Fruit fly (Drosophila melanogaster) whole organism: ENCODE results near the gene GC.

ENCODE experiments used
- CG8478 ChIP-seq: fragments of >200 bp; optimal IDR thresholded peaks from 2 replicates; lab custom pipeline; 2018; ENCODE audit warnings: inconsistent platforms
- Dll ChIP-seq: fragments of >200 bp; optimal IDR thresholded peaks from 2 replicates; lab custom pipeline; 2017
- EcR ChIP-seq, 2 experiments: fragments of >200 bp; optimal IDR thresholded peaks; 2 replicates each; lab custom pipeline; 2017; ENCODE audit warnings: missing biosample characterization in 2 of 2, missing genetic modification characterization in 2 of 2, missing genetic modification reagents in 2 of 2
- pan ChIP-seq: fragments of >200 bp; optimal IDR thresholded peaks from 2 replicates; lab custom pipeline; 2017
- psq ChIP-seq: fragments of >200 bp; optimal IDR thresholded peaks from 2 replicates; lab custom pipeline; 2017
- usp ChIP-seq: fragments of >200 bp; optimal IDR thresholded peaks from 2 replicates; lab custom pipeline; 2017; ENCODE audit warnings: missing biosample characterization, missing genetic modification characterization, mixed read lengths

GC gene

DNA sequence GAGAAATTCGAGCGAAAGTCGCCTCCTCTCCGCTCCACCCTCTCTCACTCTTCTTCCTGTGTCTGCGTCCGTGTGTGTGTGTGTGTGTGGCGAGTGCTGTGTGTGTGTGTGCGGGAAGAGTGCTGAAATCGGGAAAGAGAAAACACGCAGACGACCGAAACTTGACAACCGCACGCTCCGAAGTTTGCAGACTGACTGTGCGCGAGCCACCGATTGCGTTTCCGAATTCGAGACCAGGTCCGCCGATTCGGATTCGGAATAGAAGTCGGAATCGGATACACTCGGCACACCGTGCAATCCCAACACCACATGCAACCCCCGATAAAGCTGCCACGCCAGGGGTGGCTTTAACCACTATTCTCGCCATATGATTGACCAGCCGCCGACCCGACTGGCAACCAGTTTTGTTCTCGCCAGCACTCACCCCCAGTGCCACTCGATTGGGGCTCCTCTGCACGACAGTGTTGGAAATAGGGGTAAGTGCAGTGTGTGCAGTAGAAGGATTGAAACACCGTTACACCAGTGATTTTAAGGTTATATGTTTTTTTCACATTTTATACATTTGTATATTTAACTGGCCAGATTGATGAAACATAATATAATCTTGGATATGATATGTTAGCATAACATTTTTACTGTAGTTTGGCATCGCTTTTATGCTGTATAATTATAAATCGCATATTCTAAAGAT, 780 bp downstream of the GC start, which contains the start of gene CG13928:
Gene CG13928, minus strand, starts transcription at position 202 of the 691 bp plus-strand sequence.
- TF ChIP-seq psq (lab: Kevin White, UChicago), result no peak
- TF ChIP-seq Dll (lab: Kevin White, UChicago), result no peak
- TF ChIP-seq usp (GFP tag; lab: Kevin White, UChicago), result no peak
- no peak for TF ChIP-seq EcR (GFP tag; optimal IDR thresholded peaks at IDR 0.05; lab: Kevin White, UChicago)
- no peak for TF ChIP-seq pan
- TF ChIP-seq CG8478 (lab: Kevin White, UChicago), result no peak

DNA sequence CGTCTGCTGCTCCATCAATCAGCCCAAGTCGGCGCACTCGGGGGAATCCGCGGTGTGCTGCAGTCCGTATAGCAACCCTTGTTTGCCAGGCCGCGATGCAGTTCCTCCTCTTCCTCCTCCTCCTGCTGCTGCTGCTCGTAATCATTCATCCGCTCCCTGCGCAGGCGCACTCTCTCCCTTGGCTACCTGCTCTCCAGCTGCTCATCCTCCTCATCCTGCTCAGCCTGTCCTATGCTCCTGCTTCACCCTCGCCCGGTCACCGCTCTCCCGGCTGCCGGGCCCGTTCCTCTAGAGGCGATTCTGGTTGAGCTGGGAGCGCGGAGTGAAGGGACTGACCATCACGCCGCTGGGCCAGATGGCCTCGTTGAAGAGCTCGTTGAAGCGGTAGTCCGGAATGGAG, 2.2 kb downstream of the GC start:
- no peak for TF ChIP-seq CG8478 (lab: Kevin White, UChicago)
- TF ChIP-seq pan, result no peak
- no peak for TF ChIP-seq usp (GFP tag; lab: Kevin White, UChicago)
- no peak for TF ChIP-seq psq (lab: Kevin White, UChicago)
- TF ChIP-seq EcR (GFP tag; optimal IDR thresholded peaks at IDR 0.05; lab: Kevin White, UChicago), result no peak
- no peak for TF ChIP-seq Dll (lab: Kevin White, UChicago)

DNA sequence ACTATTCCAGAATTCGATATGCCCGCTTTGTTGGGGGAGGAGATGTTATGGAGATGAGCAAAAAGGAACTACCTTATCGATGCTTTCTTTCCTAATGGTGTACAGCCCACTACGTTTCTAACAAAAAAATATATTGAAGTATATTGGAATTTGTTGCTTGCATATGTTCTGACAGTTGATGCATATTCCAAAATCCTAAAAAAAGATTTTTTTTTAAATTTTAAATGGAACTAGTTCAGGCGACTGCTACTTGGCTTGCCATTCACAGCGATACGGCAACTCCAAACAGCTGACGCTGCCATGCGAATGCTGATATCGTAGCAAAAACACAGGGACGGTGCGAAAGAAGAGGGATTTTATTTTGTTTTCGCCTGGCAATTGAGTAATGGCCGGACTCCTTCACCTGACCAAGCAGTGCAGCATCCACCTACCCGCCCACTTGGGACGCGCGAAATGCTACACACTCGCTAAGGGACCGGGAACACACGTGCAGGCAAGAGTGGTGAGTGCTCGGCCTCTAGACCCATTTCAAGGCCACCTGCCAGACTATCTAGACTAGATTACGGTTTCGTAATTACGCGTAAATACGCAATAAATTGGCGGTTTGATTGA, 10.9 kb downstream of the GC start, which contains the start of the genes CG13926, ABCB7 and CG33230:
Gene CG13926, minus strand, starts transcription at position 43 of the 612 bp plus-strand sequence.
Gene ABCB7, plus strand, starts transcription at position 299 of the 612 bp plus-strand sequence.
Gene CG33230, plus strand, starts transcription at position 299 of the 612 bp plus-strand sequence.
- TF ChIP-seq pan, result no peak
- TF ChIP-seq EcR (GFP tag; optimal IDR thresholded peaks at IDR 0.05; lab: Kevin White, UChicago), result no peak
- TF ChIP-seq Dll (lab: Kevin White, UChicago), result no peak
- TF ChIP-seq psq (lab: Kevin White, UChicago), result no peak
- TF ChIP-seq CG8478 (lab: Kevin White, UChicago), result no peak
- TF ChIP-seq usp (GFP tag; lab: Kevin White, UChicago), result no peak

DNA sequence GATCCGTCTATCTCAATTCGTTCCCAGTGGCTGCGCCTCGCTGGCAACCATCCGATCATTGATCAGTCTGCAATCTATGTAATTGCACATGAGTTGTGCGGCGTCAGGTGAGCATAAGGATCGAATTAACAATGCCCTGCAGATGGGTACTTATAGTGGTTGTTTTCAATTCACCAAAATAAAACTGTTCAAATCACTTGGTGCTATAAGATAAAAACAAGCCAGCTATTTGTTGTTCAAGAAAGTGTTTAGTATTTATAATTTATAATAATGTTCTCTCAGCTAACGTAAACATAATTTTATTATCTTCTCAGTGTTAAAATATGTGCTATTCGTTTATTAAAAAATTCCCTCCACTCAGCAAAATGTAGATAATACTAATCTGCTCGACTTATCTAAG, 13.4 kb downstream of the GC start, which contains the start of gene CG12105:
Gene CG12105, minus strand, starts transcription at position 101 of the 400 bp plus-strand sequence.
- TF ChIP-seq usp (GFP tag; lab: Kevin White, UChicago), result no peak
- no peak for TF ChIP-seq pan
- no peak for TF ChIP-seq Dll (lab: Kevin White, UChicago)
- TF ChIP-seq psq (lab: Kevin White, UChicago), result no peak
- no peak for TF ChIP-seq CG8478 (lab: Kevin White, UChicago)
- no peak for TF ChIP-seq EcR (GFP tag; optimal IDR thresholded peaks at IDR 0.05; lab: Kevin White, UChicago)

DNA sequence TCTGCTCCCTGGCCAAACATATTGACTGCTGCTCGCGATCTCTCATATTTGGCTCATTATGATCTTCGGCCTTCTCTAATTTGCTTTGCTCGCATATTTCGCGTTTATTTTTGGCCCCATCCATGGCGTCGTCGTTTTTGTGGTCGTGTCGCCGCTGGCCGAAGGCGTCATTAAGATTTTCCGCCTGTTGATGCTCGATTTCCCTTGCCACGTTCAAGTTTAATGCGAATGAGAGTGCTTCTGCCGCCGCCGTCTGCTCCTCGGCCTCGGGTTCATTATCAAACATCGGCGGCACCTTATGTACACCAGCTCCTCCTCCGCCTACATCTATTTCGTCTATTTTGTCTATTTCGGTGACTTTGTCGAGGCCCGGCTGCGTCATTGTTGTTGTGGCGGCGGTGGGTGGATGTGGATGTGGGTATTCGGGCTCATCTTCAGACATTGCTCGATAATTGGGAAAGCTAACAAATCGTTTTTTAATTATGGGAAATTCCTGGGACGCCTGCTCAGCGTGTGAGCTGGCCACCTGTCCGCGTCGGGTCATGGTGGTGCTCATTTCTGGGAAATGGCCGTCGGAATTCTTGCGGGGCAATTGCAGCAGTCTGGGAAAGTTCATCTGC, 14.5 kb downstream of the GC start:
- TF ChIP-seq usp (GFP tag; lab: Kevin White, UChicago), result no peak
- no peak for TF ChIP-seq pan
- TF ChIP-seq psq (lab: Kevin White, UChicago), result no peak
- no peak for TF ChIP-seq Dll (lab: Kevin White, UChicago)
- TF ChIP-seq EcR (GFP tag; optimal IDR thresholded peaks at IDR 0.05; lab: Kevin White, UChicago), result no peak
- TF ChIP-seq CG8478 (lab: Kevin White, UChicago), result no peak

DNA sequence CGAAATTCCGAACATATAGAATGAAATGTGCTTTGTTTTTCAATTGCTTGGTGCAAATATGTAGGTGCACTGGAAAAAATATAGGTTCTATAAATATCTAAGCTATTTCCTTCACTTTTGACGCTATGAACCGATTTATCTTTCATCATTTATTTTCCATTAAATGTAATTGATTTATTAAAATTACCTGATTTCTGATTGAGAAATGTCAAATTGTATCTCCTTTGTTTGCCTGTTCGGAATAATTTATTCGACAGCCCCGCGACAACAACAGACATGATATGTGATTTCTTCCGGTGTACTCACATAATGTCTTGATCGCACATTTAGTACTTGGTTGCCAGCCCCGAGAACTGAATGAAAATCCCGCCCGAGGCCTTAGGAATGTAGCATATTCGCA, 19.5 kb downstream of the GC start:
- TF ChIP-seq pan (no peak), Dll (lab: Kevin White, UChicago) (no peak), EcR (GFP tag; optimal IDR thresholded peaks at IDR 0.05; lab: Kevin White, UChicago) (no peak), psq (lab: Kevin White, UChicago) (no peak), CG8478 (lab: Kevin White, UChicago) (no peak)

DNA sequence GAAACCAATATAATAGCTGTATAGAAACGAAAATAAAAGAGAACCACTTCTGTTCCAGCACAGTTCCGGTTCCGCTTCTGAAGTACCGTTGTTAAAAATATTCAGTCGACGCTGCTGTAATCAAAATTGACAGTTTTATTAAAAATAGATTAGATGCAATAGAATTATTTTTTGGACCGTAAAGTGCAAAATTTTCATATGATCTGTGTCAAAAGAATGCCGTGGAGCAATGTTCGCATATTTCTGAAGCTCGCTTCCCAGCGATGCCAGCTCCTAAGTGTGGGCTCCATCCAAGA, 26.3 kb downstream of the GC start, which contains the start of the genes CG18170 and CG33791:
Gene CG18170, plus strand, starts transcription at position 122 of the 296 bp plus-strand sequence.
Gene CG33791, plus strand, starts transcription at position 122 of the 296 bp plus-strand sequence.
- TF ChIP-seq pan, result no peak

DNA sequence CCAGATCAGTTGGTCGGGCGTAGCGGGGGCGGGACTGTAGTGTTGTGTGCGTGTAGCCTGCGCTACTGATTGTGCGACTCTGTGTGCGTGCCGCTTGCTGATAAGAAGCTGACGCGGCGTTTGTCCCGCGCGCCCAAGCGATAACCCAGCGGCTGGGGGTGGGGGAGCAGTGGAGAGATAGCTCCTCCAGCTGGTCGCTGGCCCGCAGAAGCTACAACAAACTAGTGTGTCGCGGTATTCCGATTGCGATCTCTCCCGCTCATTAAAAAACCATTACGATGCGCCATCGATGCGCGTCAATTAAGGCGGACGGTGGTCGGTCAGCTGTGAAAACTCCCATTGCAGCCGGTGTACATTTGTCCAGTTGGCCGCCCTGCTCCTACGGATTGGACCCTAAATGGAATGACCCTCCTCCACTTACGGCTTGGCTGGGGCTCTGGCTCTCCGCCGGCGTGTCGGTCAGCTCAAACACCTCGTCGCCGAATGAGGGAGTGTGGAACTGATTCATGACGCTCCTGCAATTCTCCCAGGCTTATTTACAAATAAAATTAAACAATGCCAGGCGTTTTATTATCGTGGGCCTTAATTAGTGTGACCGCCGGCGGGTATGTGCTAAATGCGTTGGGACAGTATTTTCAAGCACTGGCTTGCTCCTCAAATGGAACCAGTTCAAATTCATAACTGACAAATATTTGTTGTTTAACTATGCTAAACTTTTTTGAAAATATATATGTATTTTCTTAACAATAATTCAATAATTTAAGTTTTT, 26.9 kb downstream of the GC start, which contains the start of gene CG12104:
Gene CG12104, minus strand, starts transcription at position 611 of the 769 bp plus-strand sequence.
- no peak for TF ChIP-seq EcR (GFP tag; optimal IDR thresholded peaks at IDR 0.05; lab: Kevin White, UChicago)
- TF ChIP-seq Dll (lab: Kevin White, UChicago), result no peak
- no peak for TF ChIP-seq usp (GFP tag; lab: Kevin White, UChicago)
- no peak for TF ChIP-seq pan
- no peak for TF ChIP-seq psq (lab: Kevin White, UChicago)
- no peak for TF ChIP-seq CG8478 (lab: Kevin White, UChicago)

DNA sequence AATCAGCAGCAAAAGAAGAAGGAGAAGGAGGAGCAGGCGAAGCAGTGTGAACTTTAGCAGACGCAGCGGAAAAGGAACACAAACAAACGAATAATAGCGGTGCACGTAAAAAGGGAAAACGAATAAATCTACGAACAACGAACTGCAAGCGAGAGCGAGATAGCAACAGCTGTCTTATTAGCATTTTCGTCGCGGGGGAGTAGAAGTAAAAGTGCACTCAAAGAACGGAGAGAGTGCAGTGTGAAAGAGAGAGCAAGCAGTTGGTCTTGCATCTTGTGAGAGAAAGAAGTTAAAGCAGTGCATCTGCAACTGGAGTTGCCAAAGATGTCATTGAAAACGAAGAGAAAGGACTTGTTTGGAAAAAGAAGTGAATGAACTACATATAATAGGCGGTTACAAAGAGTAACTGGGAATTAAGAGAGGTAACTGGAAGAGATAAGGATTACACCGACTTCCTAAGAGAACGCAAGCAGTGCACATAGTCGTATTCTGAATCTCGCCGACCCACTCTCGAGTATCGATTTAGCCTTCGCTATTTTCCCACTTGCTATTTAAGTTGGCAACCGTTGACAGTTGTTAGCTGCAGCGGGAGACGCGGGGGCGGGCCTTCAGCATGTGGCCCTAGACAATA, 36.2 kb downstream of the GC start:
- TF ChIP-seq psq (lab: Kevin White, UChicago), result no peak
- no peak for TF ChIP-seq EcR (GFP tag; optimal IDR thresholded peaks at IDR 0.05; lab: Kevin White, UChicago)
- no peak for TF ChIP-seq Dll (lab: Kevin White, UChicago)
- TF ChIP-seq CG8478 (lab: Kevin White, UChicago), result no peak
- no peak for TF ChIP-seq pan
- TF ChIP-seq usp (GFP tag; lab: Kevin White, UChicago), result no peak

DNA sequence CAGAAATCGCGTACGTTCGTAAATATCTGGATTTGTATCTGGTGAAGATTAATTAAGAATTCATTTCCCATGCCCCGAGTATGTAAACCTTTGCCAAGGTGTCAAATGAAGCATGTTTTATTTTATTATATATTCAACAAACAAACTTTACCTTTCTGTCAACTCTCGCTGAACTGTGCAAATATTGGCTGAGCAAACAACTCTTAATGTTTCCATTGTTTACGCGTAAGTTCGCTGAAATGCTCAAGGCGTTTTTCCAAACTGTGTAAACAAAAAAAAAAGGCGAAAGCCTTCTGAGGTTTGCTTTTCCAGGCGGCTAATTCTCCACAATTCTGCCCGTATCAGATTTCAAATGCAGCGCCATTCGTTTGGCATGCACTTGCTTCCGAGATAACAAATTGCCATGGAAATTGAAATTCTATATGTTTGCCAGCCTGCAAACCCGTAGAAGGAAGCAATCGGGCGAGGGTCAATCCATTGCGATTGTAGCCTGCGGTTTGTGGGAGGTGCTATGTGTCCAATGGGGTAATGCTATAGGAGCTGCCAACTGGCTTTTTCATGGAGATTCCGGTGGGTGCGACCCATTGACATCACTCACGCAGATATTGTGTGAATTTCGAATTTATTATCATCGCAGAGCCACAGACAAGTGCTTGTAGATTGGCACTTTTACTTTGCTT, 37.3 kb downstream of the GC start:
- TF ChIP-seq EcR (GFP tag; optimal IDR thresholded peaks at IDR 0.05; lab: Kevin White, UChicago), result no peak
- TF ChIP-seq usp (GFP tag; lab: Kevin White, UChicago), result no peak
- no peak for TF ChIP-seq psq (lab: Kevin White, UChicago)
- TF ChIP-seq pan, result no peak
